Worm (Caenorhabditis elegans) whole organism, L4 larva: ENCODE measurements around the gene str-47.
A peak's percentile ranks its signal among the peaks of the same experiment; 100 is the strongest.

Experiments
- F37D6.2 ChIP-seq: sonication (generic microtip); optimal IDR thresholded peaks from 2 replicates; lab custom pipeline; 2016; ENCODE audit warnings: mild to moderate bottlenecking, missing genetic modification characterization, missing compliant biosample characterization
- Y75B8A.6 ChIP-seq: fragments of 200-800 bp; sonication (Bioruptor generic); IDR thresholded peaks from 2 replicates; pipeline ENCODE4 v1.3.6; 2022; ENCODE audit warnings: missing genetic modification reagents, missing genetic modification characterization, missing compliant biosample characterization
- ZK337.2 ChIP-seq: fragments of 200-800 bp; sonication (Bioruptor generic); IDR thresholded peaks from 2 replicates; pipeline ENCODE4 v1.3.6; 2022; ENCODE audit warnings: missing genetic modification reagents, missing genetic modification characterization, missing compliant biosample characterization
- ZK546.5 ChIP-seq, 2 experiments: sonication (generic microtip); optimal IDR thresholded peaks; 2 replicates each; lab custom pipeline; 2017; ENCODE audit warnings: missing biosample characterization in 2 of 2, missing genetic modification characterization in 2 of 2
- aha-1 ChIP-seq: fragments of 150-350 bp; peaks from one replicate; lab custom pipeline; 2014; ENCODE audit warnings: missing biosample characterization, missing genetic modification characterization
- cey-2 ChIP-seq: sonication (generic microtip); optimal IDR thresholded peaks from 3 replicates; lab custom pipeline; 2017; ENCODE audit warnings: missing genetic modification characterization, mild to moderate bottlenecking, missing compliant biosample characterization, antibody characterized with exemption, borderline replicate concordance; ENCODE audit not compliant: insufficient read depth
- daf-12 ChIP-seq: fragments of 150-350 bp; optimal IDR thresholded peaks from 2 replicates; lab custom pipeline; 2014; ENCODE audit warnings: missing biosample characterization, missing genetic modification reagents, missing genetic modification characterization
- dmd-8 ChIP-seq: fragments of 200-800 bp; sonication (Bioruptor generic); IDR thresholded peaks from 2 replicates; pipeline ENCODE4 v1.3.6; 2022; ENCODE audit warnings: missing genetic modification characterization, missing compliant biosample characterization
- dmd-9 ChIP-seq: fragments of 200-800 bp; sonication (Bioruptor generic); IDR thresholded peaks from 2 replicates; pipeline ENCODE4 v1.3.6; 2022; ENCODE audit warnings: missing genetic modification reagents, missing genetic modification characterization, missing compliant biosample characterization
- dpl-1 ChIP-seq: fragments of 150-350 bp; optimal IDR thresholded peaks from 2 replicates; lab custom pipeline; 2014; ENCODE audit warnings: missing biosample characterization, missing genetic modification reagents, missing genetic modification characterization
- egl-27 ChIP-seq: sonication (generic microtip); optimal IDR thresholded peaks from 3 replicates; lab custom pipeline; 2017; ENCODE audit warnings: missing biosample characterization, missing genetic modification reagents, missing genetic modification characterization
- fos-1 ChIP-seq: fragments of 150-350 bp; optimal IDR thresholded peaks from 2 replicates; lab custom pipeline; 2014; ENCODE audit warnings: missing biosample characterization, missing genetic modification characterization
- hif-1 ChIP-seq, 2 experiments: sonication (generic microtip); optimal IDR thresholded peaks; 2 replicates each; lab custom pipeline; 2016 to 2017; ENCODE audit warnings: missing compliant biosample characterization in 2 of 2, missing genetic modification characterization in 2 of 2, missing genetic modification reagents in 2 of 2, missing genotype in 2 of 2, mild to moderate bottlenecking in 1 of 2
- hmg-1.1 ChIP-seq: fragments of 200-800 bp; sonication (Bioruptor generic); IDR thresholded peaks from 2 replicates; pipeline ENCODE4 v1.3.6; 2022; ENCODE audit warnings: missing genetic modification reagents, missing genetic modification characterization, missing compliant biosample characterization
- lim-7 ChIP-seq: fragments of 200-800 bp; sonication (Bioruptor generic); IDR thresholded peaks from 2 replicates; pipeline ENCODE4 v1.3.6; 2022; ENCODE audit warnings: missing genetic modification characterization, missing compliant biosample characterization
- lin-1 ChIP-seq: fragments of 200-800 bp; sonication (Bioruptor generic); IDR thresholded peaks from 2 replicates; pipeline ENCODE4 v1.3.6; 2022; ENCODE audit warnings: missing genetic modification reagents, missing genetic modification characterization, missing compliant biosample characterization
- lin-39 ChIP-seq: fragments of 150-350 bp; optimal IDR thresholded peaks from 2 replicates; lab custom pipeline; 2014; ENCODE audit warnings: missing biosample characterization, missing genetic modification reagents, missing genetic modification characterization
- mdl-1 ChIP-seq, 2 experiments: fragments of 150-350 bp in 1 of 2; sonication (generic microtip) in 1 of 2; optimal IDR thresholded peaks; 2 replicates each; lab custom pipeline; 2014 to 2017; ENCODE audit warnings: missing biosample characterization in 2 of 2, missing genetic modification characterization in 2 of 2
- nhr-10 ChIP-seq: fragments of 150-350 bp; optimal IDR thresholded peaks from 2 replicates; lab custom pipeline; 2014; ENCODE audit warnings: missing biosample characterization, missing genetic modification characterization
- nhr-11 ChIP-seq: fragments of 150-350 bp; optimal IDR thresholded peaks from 2 replicates; lab custom pipeline; 2014; ENCODE audit warnings: missing biosample characterization, missing genetic modification characterization
- nhr-111 ChIP-seq: fragments of 200-800 bp; sonication (Bioruptor generic); optimal IDR thresholded peaks from 2 replicates; lab custom pipeline; 2018; ENCODE audit warnings: mild to moderate bottlenecking, missing genetic modification characterization, missing compliant biosample characterization
- nhr-77 ChIP-seq: fragments of 150-350 bp; optimal IDR thresholded peaks from 2 replicates; lab custom pipeline; 2014; ENCODE audit warnings: missing biosample characterization, missing genetic modification characterization
- pqm-1 ChIP-seq: sonication (generic microtip); optimal IDR thresholded peaks from 2 replicates; lab custom pipeline; 2017; ENCODE audit warnings: missing biosample characterization, missing genetic modification characterization
- rbr-2 ChIP-seq: sonication (generic microtip); optimal IDR thresholded peaks from 2 replicates; lab custom pipeline; 2016; ENCODE audit warnings: missing genotype, missing genetic modification characterization, missing compliant biosample characterization
- saeg-2 ChIP-seq: fragments of 200-800 bp; sonication (Bioruptor generic); IDR thresholded peaks from 2 replicates; pipeline ENCODE4 v1.3.6; 2022; ENCODE audit warnings: missing genetic modification reagents, missing genetic modification characterization, missing compliant biosample characterization
- skn-1 ChIP-seq: fragments of 150-350 bp; optimal IDR thresholded peaks from 2 replicates; lab custom pipeline; 2014; ENCODE audit warnings: missing biosample characterization, missing genetic modification characterization
- snpc-4 ChIP-seq: fragments of 150-350 bp; optimal IDR thresholded peaks from 2 replicates; lab custom pipeline; 2014; ENCODE audit warnings: missing biosample characterization, missing genetic modification characterization
- spr-3 ChIP-seq: fragments of 200-800 bp; sonication (Bioruptor generic); optimal IDR thresholded peaks from 2 replicates; lab custom pipeline; 2018; ENCODE audit warnings: mild to moderate bottlenecking, missing genetic modification characterization, missing compliant biosample characterization
- tag-97 ChIP-seq: fragments of 200-800 bp; sonication (Bioruptor generic); IDR thresholded peaks from 2 replicates; pipeline ENCODE4 v1.3.6; 2022; ENCODE audit warnings: missing genetic modification characterization, missing compliant biosample characterization
- unc-130 ChIP-seq: sonication (generic microtip); optimal IDR thresholded peaks from 2 replicates; lab custom pipeline; 2016; ENCODE audit warnings: missing genetic modification reagents, missing genetic modification characterization, missing compliant biosample characterization
- unc-62 ChIP-seq, 3 experiments: fragments of 150-350 bp in 1 of 3; sonication (generic microtip); optimal IDR thresholded peaks in 2 of 3; peaks in 1 of 3; 1 replicate in 1 of 3; 2 replicates in 2 of 3; lab custom pipeline; 2014 to 2017; ENCODE audit warnings: missing biosample characterization in 3 of 3, missing genetic modification characterization in 3 of 3, missing genetic modification reagents in 3 of 3, missing genotype in 1 of 3
- zfp-3 ChIP-seq: fragments of 200-800 bp; sonication (Bioruptor generic); conservative IDR thresholded peaks from 2 replicates; pipeline ENCODE4 v1.3.6; 2022; ENCODE audit warnings: missing genetic modification reagents, missing genetic modification characterization, missing compliant biosample characterization
- ztf-11 ChIP-seq: fragments of 150-350 bp; optimal IDR thresholded peaks from 2 replicates; lab custom pipeline; 2014; ENCODE audit warnings: missing biosample characterization, missing genetic modification characterization

str-47 gene

ce11 chrV:7649963-7650362 is 4.4 kb downstream of the str-47 start:
- TF ChIP-seq dmd-8 (GFP tag; lab: Robert Waterston, UW) = no peak
- TF ChIP-seq unc-62 (GFP tag; optimal IDR thresholded peaks at IDR 0.05 in 1 of 2; lab: Kevin White, UChicago) = peak in 1 of 2 experiments; percentile 96
- no peak for TF ChIP-seq unc-62 (tag; optimal IDR thresholded peaks at IDR 0.05; lab: Kevin White, UChicago)

DNA sequence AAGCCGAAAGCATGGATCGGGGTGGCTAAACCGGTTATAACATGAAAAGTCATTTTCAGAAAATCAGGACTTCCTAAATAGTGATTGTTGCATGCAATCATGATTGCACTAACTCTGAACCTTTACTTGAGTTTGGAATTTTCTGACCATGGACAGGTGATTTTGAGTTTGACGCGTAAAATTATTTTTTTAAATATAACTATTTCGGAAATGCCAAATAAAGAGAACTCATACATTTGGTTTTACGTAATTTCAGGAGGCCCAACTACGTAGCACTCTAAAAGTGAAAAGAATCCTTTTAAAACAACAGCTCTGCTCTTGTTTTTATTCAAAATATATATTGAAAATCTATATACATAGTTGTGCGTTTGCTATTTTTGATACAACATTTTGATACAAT is 6.2 kb downstream of the str-47 start, which contains the start of gene srh-234:
TSS of gene srh-234 (minus strand) at position 101 of the 400 bp plus-strand sequence.
- no peak for TF ChIP-seq lin-39 (tag; lab: Kevin White, UChicago)
- TF ChIP-seq nhr-111 (GFP tag; lab: Kevin White, UChicago) = no peak
- TF ChIP-seq zfp-3 (GFP tag; lab: Robert Waterston, UW) = no peak
- no peak for TF ChIP-seq unc-130 (GFP tag; lab: Kevin White, UChicago)
- TF ChIP-seq lin-1 (GFP tag; lab: Robert Waterston, UW) = no peak
- TF ChIP-seq dpl-1 (GFP tag; lab: Kevin White, UChicago) = no peak
- no peak for TF ChIP-seq spr-3 (GFP tag; lab: Kevin White, UChicago)
- no peak for TF ChIP-seq hif-1 (tag; optimal IDR thresholded peaks at IDR 0.05; lab: Kevin White, UChicago)
- no peak for TF ChIP-seq snpc-4
- TF ChIP-seq nhr-10 (tag; lab: Kevin White, UChicago) = no peak
- TF ChIP-seq pqm-1 (tag; lab: Kevin White, UChicago) = no peak

DNA sequence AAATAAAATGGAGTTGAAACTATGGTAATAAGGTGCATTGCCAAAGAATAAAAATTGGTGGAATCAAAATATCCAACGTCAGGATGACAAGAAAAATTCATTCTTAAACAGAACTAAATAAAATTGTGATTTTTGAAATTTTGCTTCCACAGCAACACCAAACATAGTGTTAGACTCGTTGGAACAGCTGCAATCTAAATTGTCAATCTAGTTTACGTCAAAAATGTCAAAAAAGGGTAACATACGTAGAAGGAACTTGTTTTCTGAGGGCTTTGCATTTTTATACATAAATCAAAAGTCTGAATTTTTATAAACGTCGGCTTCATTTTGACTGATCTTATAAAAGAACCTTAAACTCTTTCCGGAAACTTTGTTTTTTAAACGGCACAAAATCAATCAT is 8.0 kb downstream of the str-47 start, which contains the start of gene srh-200:
TSS of gene srh-200 (minus strand) at position 101 of the 400 bp plus-strand sequence.
- peak in 1 of 2 experiments; percentile 33 for TF ChIP-seq unc-62 (GFP tag; optimal IDR thresholded peaks at IDR 0.05 in 1 of 2; lab: Kevin White, UChicago)
- no peak for TF ChIP-seq unc-62 (tag; optimal IDR thresholded peaks at IDR 0.05; lab: Kevin White, UChicago)
- no peak for TF ChIP-seq tag-97 (GFP tag; lab: Robert Waterston, UW)

- TF ChIP-seq dpl-1 (GFP tag; lab: Kevin White, UChicago) (no peak), ztf-11 (tag; lab: Kevin White, UChicago) (no peak), F37D6.2 (tag; lab: Kevin White, UChicago) (no peak), unc-62 (GFP tag; optimal IDR thresholded peaks at IDR 0.05 in 1 of 2; lab: Kevin White, UChicago) (no peak), unc-62 (tag; optimal IDR thresholded peaks at IDR 0.05; lab: Kevin White, UChicago) (no peak), ZK337.2 (GFP tag; lab: Robert Waterston, UW) (no peak), pqm-1 (tag; lab: Kevin White, UChicago) (no peak), daf-12 (tag; lab: Kevin White, UChicago) (no peak), zfp-3 (GFP tag; lab: Robert Waterston, UW) (no peak), nhr-11 (tag; lab: Kevin White, UChicago) (no peak), rbr-2 (tag; lab: Kevin White, UChicago) (no peak), skn-1 (tag; lab: Kevin White, UChicago) (no peak), nhr-77 (tag; lab: Kevin White, UChicago) (no peak), nhr-111 (GFP tag; lab: Kevin White, UChicago) (no peak), egl-27 (tag; lab: Kevin White, UChicago) (no peak), fos-1 (no peak)
- TF ChIP-seq, all 104 proteins: peak for 0
Observed at ce11 chrV:7667940-7668339, 22.4 kb downstream of the str-47 start, which contains the start of gene C12D5.5. C12D5.5 (plus strand) TSS chrV:7668240.

- TF ChIP-seq dmd-9 (GFP tag; lab: Robert Waterston, UW) = no peak
Observed at ce11 chrV:7672258-7672657, 26.7 kb downstream of the str-47 start, which contains the start of gene C12D5.4. C12D5.4 (plus strand) TSS chrV:7672558.

DNA sequence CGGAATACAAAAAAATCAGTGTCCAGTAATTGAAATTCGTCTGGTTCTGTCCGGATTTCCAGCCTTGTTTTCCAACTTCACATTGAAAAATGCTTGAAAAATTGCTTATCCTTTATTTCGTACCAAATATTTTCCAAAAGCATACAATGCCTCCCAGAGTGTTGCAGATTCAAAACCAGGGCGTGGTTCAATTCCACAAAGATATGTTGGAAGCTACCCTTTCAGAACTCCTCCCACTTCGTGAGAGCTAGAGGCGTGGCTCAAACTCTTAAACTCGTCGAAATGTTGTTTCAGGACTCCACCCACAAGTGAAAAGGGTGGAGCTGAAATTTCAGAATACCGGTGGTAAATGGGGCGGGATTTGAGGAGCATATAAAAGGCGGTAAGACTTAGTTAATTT is 30.4 kb downstream of the str-47 start, which contains the start of gene C12D5.3:
TSS of gene C12D5.3 (plus strand) at position 301 of the 400 bp plus-strand sequence.
- TF ChIP-seq lim-7 (GFP tag; lab: Robert Waterston, UW) (no peak), aha-1 (tag; lab: Kevin White, UChicago) (no peak), ZK546.5 (tag; optimal IDR thresholded peaks at IDR 0.05; lab: Kevin White, UChicago) (no peak), Y75B8A.6 (GFP tag; lab: Robert Waterston, UW) (no peak), saeg-2 (GFP tag; lab: Robert Waterston, UW) (no peak), mdl-1 (tag; optimal IDR thresholded peaks at IDR 0.05; lab: Kevin White, UChicago) (no peak), hmg-1.1 (GFP tag; lab: Robert Waterston, UW) (no peak), cey-2 (no peak)
